Worm (Caenorhabditis elegans): ENCODE results near the gene Y32F6A.4.

Y32F6A.4 gene

ce11 chrV:10441135-10442024 is 7.5 kb upstream of the Y32F6A.4 start, which contains the start of gene pap-1 (continued):
- TF ChIP-seq dox-1 (GFP tag; IDR thresholded peaks at IDR 0.05) (0 out of 2 replicates have a peak, but pooled peaks have one; percentile 39), Y56A3A.18 (GFP tag; IDR thresholded peaks at IDR 0.05) (no peak), nfyb-1 (GFP tag; IDR thresholded peaks at IDR 0.05) (no peak), nhr-80 (tag; optimal IDR thresholded peaks at IDR 0.05) (no peak), hmg-1.2 (GFP tag; IDR thresholded peaks at IDR 0.05) (peak; percentile 97), attf-3 (GFP tag; conservative IDR thresholded peaks at IDR 0.05) (no peak), unc-130 (GFP tag; optimal IDR thresholded peaks at IDR 0.05) (peak; percentile 22), lsl-1 (GFP tag; optimal IDR thresholded peaks at IDR 0.05) (no peak)

ce11 chrV:10440723-10441122 is 6.9 kb upstream of the Y32F6A.4 start, which contains the start of gene snf-10:
Gene snf-10 (minus strand): TSS chrV:10440823.
- no peak for TF ChIP-seq ets-4 (GFP tag; optimal IDR thresholded peaks at IDR 0.05)

ce11 chrV:10436612-10437011 is 2.7 kb upstream of the Y32F6A.4 start, which contains the start of gene set-22:
Gene set-22 (plus strand): TSS chrV:10436912.
- TF ChIP-seq F22D6.2 (tag; optimal IDR thresholded peaks at IDR 0.05) (no peak), F33H1.4 (GFP tag; IDR thresholded peaks at IDR 0.05) (peak; percentile 18; the same call in 1 of the 2 replicates), snpc-4 (GFP tag; optimal IDR thresholded peaks at IDR 0.05) (no peak), snpc-4 (tag; optimal IDR thresholded peaks at IDR 0.05) (no peak), ceh-58 (GFP tag; IDR thresholded peaks at IDR 0.05) (no peak), tbx-9 (tag; optimal IDR thresholded peaks at IDR 0.05; ENCODE audit: borderline replicate concordance) (no peak), ceh-100 (GFP tag; IDR thresholded peaks at IDR 0.05) (no peak), F37B4.10 (GFP tag; IDR thresholded peaks at IDR 0.05) (no peak), hmg-1.2 (GFP tag; IDR thresholded peaks at IDR 0.05) (no peak), ceh-40 (GFP tag; IDR thresholded peaks at IDR 0.05) (no peak), hrde-1 (tag; optimal IDR thresholded peaks at IDR 0.05; ENCODE audit: borderline replicate concordance) (no peak), lsl-1 (GFP tag; optimal IDR thresholded peaks at IDR 0.05) (peak; percentile 81), aptf-3 (GFP tag; IDR thresholded peaks at IDR 0.05) (no peak)

- peak; percentile 44 for TF ChIP-seq nhr-80 (tag; optimal IDR thresholded peaks at IDR 0.05)
- no peak for TF ChIP-seq lin-54 (GFP tag; optimal IDR thresholded peaks at IDR 0.05)
- peak in 1 of 2 experiments; percentile 35 for TF ChIP-seq let-607 (tag; optimal IDR thresholded peaks at IDR 0.05)
- TF ChIP-seq madf-10 (tag; optimal IDR thresholded peaks at IDR 0.05) = no peak
- TF ChIP-seq F57C9.4 (tag; optimal IDR thresholded peaks at IDR 0.05) = no peak
- TF ChIP-seq snpc-1.3 (tag; optimal IDR thresholded peaks at IDR 0.05; ENCODE audit: insufficient read depth) = no peak
- TF ChIP-seq F23B12.7 (tag; optimal IDR thresholded peaks at IDR 0.05; ENCODE audit: insufficient read depth) = no peak
- no peak for TF ChIP-seq K12H6.12 (tag; optimal IDR thresholded peaks at IDR 0.05)
- no peak for TF ChIP-seq dox-1 (GFP tag; IDR thresholded peaks at IDR 0.05)
- no peak for TF ChIP-seq Y67H2A.10 (GFP tag; conservative IDR thresholded peaks at IDR 0.05)
- no peak for TF ChIP-seq somi-1 (GFP tag; optimal IDR thresholded peaks at IDR 0.05)
These were observed 1.3 kb upstream of the Y32F6A.4 start for ce11 chrV:10435198-10435597.

ce11 chrV:10432607-10433006 is 1.3 kb downstream of the Y32F6A.4 start:
- TF ChIP-seq dox-1 (GFP tag; IDR thresholded peaks at IDR 0.05) = peak; percentile 32; the same call in 1 of the 2 replicates
- no peak for TF ChIP-seq Y53F4B.3 (GFP tag; IDR thresholded peaks at IDR 0.05)
- peak; percentile 82 for TF ChIP-seq ets-4 (GFP tag; optimal IDR thresholded peaks at IDR 0.05)
- TF ChIP-seq mcd-1 (GFP tag; IDR thresholded peaks at IDR 0.05) = no peak
- peak; percentile 87 for TF ChIP-seq nhr-80 (tag; optimal IDR thresholded peaks at IDR 0.05)

All from whole organism, young adult.